Worm (Caenorhabditis elegans) whole organism, L4 larva: ENCODE data around the gene F40F9.3.

Experiments
- D1046.2 ChIP-seq: fragments of 200-800 bp; sonication (Bioruptor generic); IDR thresholded peaks from 2 replicates; pipeline ENCODE4 v1.3.6; 2022; ENCODE audit warnings: missing genetic modification characterization, missing compliant biosample characterization
- F10B5.3 ChIP-seq: sonication (generic microtip); optimal IDR thresholded peaks from 2 replicates; lab custom pipeline; 2016; ENCODE audit warnings: mild to moderate bottlenecking, missing genetic modification characterization, missing compliant biosample characterization
- F37D6.2 ChIP-seq: sonication (generic microtip); optimal IDR thresholded peaks from 2 replicates; lab custom pipeline; 2016; ENCODE audit warnings: mild to moderate bottlenecking, missing genetic modification characterization, missing compliant biosample characterization
- F44E2.7 ChIP-seq: fragments of 200-800 bp; sonication (Bioruptor generic); IDR thresholded peaks from 2 replicates; pipeline ENCODE4 v2.1.2; 2022; ENCODE audit warnings: missing genetic modification characterization, missing compliant biosample characterization
- T20F7.1 ChIP-seq: fragments of 200-800 bp; sonication (Bioruptor generic); optimal IDR thresholded peaks from 2 replicates; lab custom pipeline; 2018; ENCODE audit warnings: mild to moderate bottlenecking, missing genetic modification characterization, missing compliant biosample characterization
- Y75B8A.6 ChIP-seq: fragments of 200-800 bp; sonication (Bioruptor generic); IDR thresholded peaks from 2 replicates; pipeline ENCODE4 v1.3.6; 2022; ENCODE audit warnings: missing genetic modification reagents, missing genetic modification characterization, missing compliant biosample characterization
- ZK337.2 ChIP-seq: fragments of 200-800 bp; sonication (Bioruptor generic); IDR thresholded peaks from 2 replicates; pipeline ENCODE4 v1.3.6; 2022; ENCODE audit warnings: missing genetic modification reagents, missing genetic modification characterization, missing compliant biosample characterization
- aha-1 ChIP-seq: fragments of 150-350 bp; peaks from one replicate; lab custom pipeline; 2014; ENCODE audit warnings: missing biosample characterization, missing genetic modification characterization
- ceh-82 ChIP-seq: sonication (generic microtip); optimal IDR thresholded peaks from 2 replicates; lab custom pipeline; 2017; ENCODE audit warnings: missing biosample characterization, missing genetic modification characterization
- daf-16 ChIP-seq, 3 experiments: sonication (generic microtip); optimal IDR thresholded peaks; 2 replicates each; lab custom pipeline; 2016 to 2017; ENCODE audit warnings: missing genetic modification characterization in 3 of 3, missing genetic modification reagents in 3 of 3, mild to moderate bottlenecking in 2 of 3, missing compliant biosample characterization in 2 of 3, missing biosample characterization in 1 of 3, moderate library complexity in 1 of 3
- daf-19 ChIP-seq: fragments of 200-800 bp; sonication (Bioruptor generic); conservative IDR thresholded peaks from 2 replicates; pipeline ENCODE4 v1.3.6; 2022; ENCODE audit warnings: missing genetic modification characterization, missing compliant biosample characterization
- dmd-6 ChIP-seq: fragments of 200-800 bp; sonication (Bioruptor generic); IDR thresholded peaks from 2 replicates; pipeline ENCODE4 v1.3.6; 2022; ENCODE audit warnings: missing genetic modification reagents, missing genetic modification characterization, missing compliant biosample characterization
- dve-1 ChIP-seq: sonication (generic microtip); optimal IDR thresholded peaks from 2 replicates; lab custom pipeline; 2017; ENCODE audit warnings: antibody characterized with exemption, mild to moderate bottlenecking, missing genetic modification characterization, missing compliant biosample characterization; ENCODE audit not compliant: insufficient read depth
- egl-27 ChIP-seq: sonication (generic microtip); optimal IDR thresholded peaks from 3 replicates; lab custom pipeline; 2017; ENCODE audit warnings: missing biosample characterization, missing genetic modification reagents, missing genetic modification characterization
- egl-43 ChIP-seq: fragments of 200-800 bp; sonication (Bioruptor generic); IDR thresholded peaks from 2 replicates; pipeline ENCODE4 v1.3.6; 2022; ENCODE audit warnings: missing genetic modification reagents, missing genetic modification characterization, missing compliant biosample characterization
- hlh-11 ChIP-seq: fragments of 200-800 bp; sonication (Bioruptor generic); optimal IDR thresholded peaks from 2 replicates; lab custom pipeline; 2018; ENCODE audit warnings: mild to moderate bottlenecking, missing genetic modification characterization, missing compliant biosample characterization
- hlh-30 ChIP-seq: sonication (generic microtip); optimal IDR thresholded peaks from 2 replicates; lab custom pipeline; 2017; ENCODE audit warnings: antibody characterized with exemption, mild to moderate bottlenecking, missing genetic modification characterization, missing compliant biosample characterization; ENCODE audit not compliant: insufficient read depth
- lin-1 ChIP-seq: fragments of 200-800 bp; sonication (Bioruptor generic); IDR thresholded peaks from 2 replicates; pipeline ENCODE4 v1.3.6; 2022; ENCODE audit warnings: missing genetic modification reagents, missing genetic modification characterization, missing compliant biosample characterization
- lin-15B ChIP-seq: fragments of 150-350 bp; sonication (generic microtip); optimal IDR thresholded peaks from 3 replicates; lab custom pipeline; 2014; ENCODE audit warnings: missing biosample characterization, missing genetic modification characterization
- mdl-1 ChIP-seq, 2 experiments: fragments of 150-350 bp in 1 of 2; sonication (generic microtip) in 1 of 2; optimal IDR thresholded peaks; 2 replicates each; lab custom pipeline; 2014 to 2017; ENCODE audit warnings: missing biosample characterization in 2 of 2, missing genetic modification characterization in 2 of 2
- mep-1 ChIP-seq: fragments of 150-350 bp; sonication (generic microtip); optimal IDR thresholded peaks from 3 replicates; lab custom pipeline; 2014; ENCODE audit warnings: missing biosample characterization, missing genetic modification characterization
- nhr-102 ChIP-seq: sonication (generic microtip); optimal IDR thresholded peaks from 2 replicates; lab custom pipeline; 2016; ENCODE audit warnings: mild to moderate bottlenecking, missing genetic modification characterization, moderate library complexity, missing compliant biosample characterization
- nhr-111 ChIP-seq: fragments of 200-800 bp; sonication (Bioruptor generic); optimal IDR thresholded peaks from 2 replicates; lab custom pipeline; 2018; ENCODE audit warnings: mild to moderate bottlenecking, missing genetic modification characterization, missing compliant biosample characterization
- nhr-25 ChIP-seq: sonication (generic microtip); optimal IDR thresholded peaks from 2 replicates; lab custom pipeline; 2017; ENCODE audit warnings: missing genetic modification characterization, mild to moderate bottlenecking, missing compliant biosample characterization, antibody characterized with exemption, moderate library complexity, borderline replicate concordance; ENCODE audit not compliant: insufficient read depth
- nhr-28 ChIP-seq: fragments of 150-350 bp; optimal IDR thresholded peaks from 2 replicates; lab custom pipeline; 2014; ENCODE audit warnings: missing biosample characterization, missing genetic modification characterization
- nhr-6 ChIP-seq: fragments of 150-350 bp; optimal IDR thresholded peaks from 2 replicates; lab custom pipeline; 2014; ENCODE audit warnings: missing biosample characterization, missing genetic modification characterization
- nhr-77 ChIP-seq: fragments of 150-350 bp; optimal IDR thresholded peaks from 2 replicates; lab custom pipeline; 2014; ENCODE audit warnings: missing biosample characterization, missing genetic modification characterization
- pha-4 ChIP-seq, 2 experiments: fragments of 150-350 bp in 1 of 2; fragments of 200-800 bp in 1 of 2; sonication (Bioruptor generic) in 1 of 2; IDR thresholded peaks in 1 of 2; optimal IDR thresholded peaks in 1 of 2; 2 replicates each; pipeline versions ENCODE4 v1.3.6 to Lab custom; 2014 to 2022; ENCODE audit warnings: missing genetic modification characterization in 2 of 2, missing genetic modification reagents in 2 of 2, missing biosample characterization in 1 of 2, missing compliant biosample characterization in 1 of 2
- php-3 ChIP-seq: fragments of 200-800 bp; sonication (Bioruptor generic); IDR thresholded peaks from 2 replicates; pipeline ENCODE4 v1.3.6; 2022; ENCODE audit warnings: missing genetic modification reagents, missing genetic modification characterization, missing compliant biosample characterization
- pqm-1 ChIP-seq: sonication (generic microtip); optimal IDR thresholded peaks from 2 replicates; lab custom pipeline; 2017; ENCODE audit warnings: missing biosample characterization, missing genetic modification characterization
- rbr-2 ChIP-seq: sonication (generic microtip); optimal IDR thresholded peaks from 2 replicates; lab custom pipeline; 2016; ENCODE audit warnings: missing genotype, missing genetic modification characterization, missing compliant biosample characterization
- saeg-2 ChIP-seq: fragments of 200-800 bp; sonication (Bioruptor generic); IDR thresholded peaks from 2 replicates; pipeline ENCODE4 v1.3.6; 2022; ENCODE audit warnings: missing genetic modification reagents, missing genetic modification characterization, missing compliant biosample characterization
- unc-62 ChIP-seq, 3 experiments: fragments of 150-350 bp in 1 of 3; sonication (generic microtip); optimal IDR thresholded peaks in 2 of 3; peaks in 1 of 3; 1 replicate in 1 of 3; 2 replicates in 2 of 3; lab custom pipeline; 2014 to 2017; ENCODE audit warnings: missing biosample characterization in 3 of 3, missing genetic modification characterization in 3 of 3, missing genetic modification reagents in 3 of 3, missing genotype in 1 of 3
- zag-1 ChIP-seq: fragments of 150-350 bp; optimal IDR thresholded peaks from 2 replicates; lab custom pipeline; 2014; ENCODE audit warnings: missing biosample characterization, missing genetic modification characterization
- zfp-2 ChIP-seq: sonication (generic microtip); optimal IDR thresholded peaks from 2 replicates; lab custom pipeline; 2016; ENCODE audit warnings: mild to moderate bottlenecking, missing genetic modification characterization, missing compliant biosample characterization
- zip-11 ChIP-seq: fragments of 200-800 bp; sonication (Bioruptor generic); IDR thresholded peaks from 2 replicates; pipeline ENCODE4 v1.3.6; 2022; ENCODE audit warnings: missing genetic modification characterization, missing compliant biosample characterization

F40F9.3 gene

ce11 chrV:9704399-9704798 lies 10.6 kb upstream of the F40F9.3 start (continued):
- no peak for TF ChIP-seq pha-4 (GFP tag; IDR thresholded peaks at IDR 0.05; lab: Robert Waterston, UW)
- no peak for TF ChIP-seq pha-4 (tag; optimal IDR thresholded peaks at IDR 0.05; lab: Kevin White, UChicago)
- no peak for TF ChIP-seq Y75B8A.6 (GFP tag; lab: Robert Waterston, UW)
- TF ChIP-seq nhr-111: no peak
- TF ChIP-seq daf-19 (GFP tag; lab: Robert Waterston, UW): no peak
- no peak for TF ChIP-seq lin-1 (GFP tag; lab: Robert Waterston, UW)
- peak; percentile 12 for TF ChIP-seq nhr-6 (tag; lab: Kevin White, UChicago)

DNA sequence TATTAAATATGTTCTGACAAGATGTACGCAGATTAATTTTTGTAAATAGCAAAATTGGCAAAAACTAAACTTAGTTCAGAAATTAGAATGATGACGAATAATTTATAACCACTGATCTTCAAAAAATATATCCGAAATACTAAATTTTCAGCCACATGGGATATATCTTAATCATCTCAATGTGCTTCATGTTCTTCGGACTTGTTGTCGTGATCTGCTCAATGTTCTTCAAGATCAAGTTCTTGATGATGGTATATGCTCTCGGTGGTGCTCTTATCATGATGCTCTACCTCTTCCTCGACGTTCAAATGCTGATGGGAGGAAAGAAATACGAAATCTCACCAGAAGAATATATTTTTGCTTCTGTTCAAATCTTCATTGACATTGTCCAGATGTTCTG lies 8.4 kb upstream of the F40F9.3 start:
- TF ChIP-seq saeg-2 (GFP tag; lab: Robert Waterston, UW) (no peak), aha-1 (tag; lab: Kevin White, UChicago) (peak; percentile 91)

- TF ChIP-seq nhr-25 (tag; lab: Kevin White, UChicago) (no peak), F10B5.3 (no peak), hlh-11 (tag; lab: Kevin White, UChicago) (peak; percentile 1), nhr-77 (tag; lab: Kevin White, UChicago) (peak; percentile 40), daf-16 (GFP tag; optimal IDR thresholded peaks at IDR 0.05; lab: Kevin White, UChicago) (no peak), daf-16 (tag; optimal IDR thresholded peaks at IDR 0.05; lab: Kevin White, UChicago) (peak; percentile 46), dve-1 (peak; percentile 18), dmd-6 (GFP tag; lab: Robert Waterston, UW) (peak; percentile 40; the same call in 1 of the 2 replicates), F37D6.2 (no peak), zip-11 (GFP tag; lab: Robert Waterston, UW) (no peak), mdl-1 (tag; optimal IDR thresholded peaks at IDR 0.05; lab: Kevin White, UChicago) (no peak), nhr-28 (tag; lab: Kevin White, UChicago) (peak; percentile 29), pqm-1 (tag; lab: Kevin White, UChicago) (peak; percentile 51), hlh-30 (peak; percentile 12)
These were observed 5.3 kb upstream of the F40F9.3 start, which contains the start of gene tag-120 for ce11 chrV:9709747-9710146. Gene tag-120 (minus strand): TSS chrV:9709814.

ce11 chrV:9711174-9711573 lies 3.8 kb upstream of the F40F9.3 start:
- TF ChIP-seq nhr-28 (tag; lab: Kevin White, UChicago) (peak; percentile 54), pqm-1 (tag; lab: Kevin White, UChicago) (peak; percentile 78), daf-19 (GFP tag; lab: Robert Waterston, UW) (no peak), nhr-102 (no peak), hlh-30 (peak; percentile 58), dmd-6 (GFP tag; lab: Robert Waterston, UW) (peak; percentile 42; the same call in 1 of the 2 replicates), daf-16 (GFP tag; optimal IDR thresholded peaks at IDR 0.05; lab: Kevin White, UChicago) (no peak), daf-16 (tag; optimal IDR thresholded peaks at IDR 0.05; lab: Kevin White, UChicago) (peak; percentile 36), D1046.2 (GFP tag; lab: Robert Waterston, UW) (no peak), dve-1 (peak; percentile 51), hlh-11 (tag; lab: Kevin White, UChicago) (peak; percentile 26)

- no peak for TF ChIP-seq rbr-2 (tag; lab: Kevin White, UChicago)
- TF ChIP-seq dve-1: peak; percentile 33
- no peak for TF ChIP-seq ceh-82 (tag; lab: Kevin White, UChicago)
- no peak for TF ChIP-seq egl-27 (tag; lab: Kevin White, UChicago)
- TF ChIP-seq pha-4 (GFP tag; IDR thresholded peaks at IDR 0.05; lab: Robert Waterston, UW): no peak
- TF ChIP-seq pha-4 (tag; optimal IDR thresholded peaks at IDR 0.05; lab: Kevin White, UChicago): no peak
- no peak for TF ChIP-seq mep-1 (tag; lab: Kevin White, UChicago)
- peak; percentile 67 for TF ChIP-seq aha-1 (tag; lab: Kevin White, UChicago)
- no peak for TF ChIP-seq Y75B8A.6 (GFP tag; lab: Robert Waterston, UW)
- no peak for TF ChIP-seq daf-16 (GFP tag; optimal IDR thresholded peaks at IDR 0.05; lab: Kevin White, UChicago)
- TF ChIP-seq daf-16 (tag; optimal IDR thresholded peaks at IDR 0.05; lab: Kevin White, UChicago): peak; percentile 37
- no peak for TF ChIP-seq F44E2.7 (GFP tag; lab: Robert Waterston, UW)
- TF ChIP-seq egl-43 (GFP tag; lab: Robert Waterston, UW): no peak
- TF ChIP-seq nhr-77 (tag; lab: Kevin White, UChicago): peak; percentile 24
- no peak for TF ChIP-seq dmd-6 (GFP tag; lab: Robert Waterston, UW)
- no peak for TF ChIP-seq T20F7.1 (GFP tag; lab: Kevin White, UChicago)
- TF ChIP-seq pqm-1 (tag; lab: Kevin White, UChicago): peak; percentile 47
- peak; percentile 87 for TF ChIP-seq php-3 (GFP tag; lab: Robert Waterston, UW)
- TF ChIP-seq zag-1 (tag; lab: Kevin White, UChicago): no peak
- TF ChIP-seq mdl-1 (tag; optimal IDR thresholded peaks at IDR 0.05; lab: Kevin White, UChicago): no peak
- no peak for TF ChIP-seq zfp-2
- no peak for TF ChIP-seq ZK337.2 (GFP tag; lab: Robert Waterston, UW)
- no peak for TF ChIP-seq nhr-25 (tag; lab: Kevin White, UChicago)
- peak; percentile 44 for TF ChIP-seq nhr-28 (tag; lab: Kevin White, UChicago)
- TF ChIP-seq lin-15B (tag; lab: Kevin White, UChicago): no peak
- TF ChIP-seq unc-62 (GFP tag; optimal IDR thresholded peaks at IDR 0.05 in 1 of 2; lab: Kevin White, UChicago): peak in 1 of 2 experiments; percentile 93
- no peak for TF ChIP-seq unc-62 (tag; optimal IDR thresholded peaks at IDR 0.05; lab: Kevin White, UChicago)
These were observed 2.4 kb upstream of the F40F9.3 start for ce11 chrV:9712418-9713173.
